Fruit fly (Drosophila melanogaster): ENCODE data around the gene CG12003.

- TF ChIP-seq Med (GFP tag) (no peak), Dad (GFP tag; optimal IDR thresholded peaks at IDR 0.05) (no peak), ap (GFP tag; IDR thresholded peaks at IDR 0.05) (no peak), hth (optimal IDR thresholded peaks at IDR 0.05) (no peak), CG18599 (GFP tag; optimal IDR thresholded peaks at IDR 0.05) (no peak), Jarid2 (GFP tag; optimal IDR thresholded peaks at IDR 0.05) (no peak), gro (GFP tag; optimal IDR thresholded peaks at IDR 0.05) (no peak)
These were observed 8.0 kb downstream of the CG12003 start for dm6 chr3L:1573191-1573590.

All from whole organism, embryonic.